Worm (Caenorhabditis elegans) whole organism, mixed stage, embryonic: ENCODE measurements around the gene ZK287.4.

ENCODE experiments used
- M03D4.4 ChIP-seq: sonication (generic microtip); optimal IDR thresholded peaks from 2 replicates; lab custom pipeline; 2017; ENCODE audit warnings: mild to moderate bottlenecking, missing genetic modification characterization, missing compliant biosample characterization
- bed-3 ChIP-seq: fragments of 200-800 bp; sonication (Bioruptor generic); optimal IDR thresholded peaks from 3 replicates; lab custom pipeline; 2018; ENCODE audit warnings: mild to moderate bottlenecking, missing genetic modification characterization, moderate library complexity, missing compliant biosample characterization
- blmp-1 ChIP-seq: fragments of 150-350 bp; optimal IDR thresholded peaks from 2 replicates; lab custom pipeline; 2014; ENCODE audit warnings: missing biosample characterization, missing genetic modification characterization
- ceh-43 ChIP-seq: fragments of 200-800 bp; sonication (Bioruptor generic); optimal IDR thresholded peaks from 2 replicates; lab custom pipeline; 2018; ENCODE audit warnings: mild to moderate bottlenecking, missing genetic modification characterization, moderate library complexity, missing compliant biosample characterization
- ceh-83 ChIP-seq: fragments of 200-800 bp; sonication (Bioruptor generic); optimal IDR thresholded peaks from 2 replicates; lab custom pipeline; 2018; ENCODE audit warnings: mild to moderate bottlenecking, missing genetic modification characterization, missing compliant biosample characterization
- cnd-1 ChIP-seq: fragments of 200-800 bp; sonication (Bioruptor generic); optimal IDR thresholded peaks from 2 replicates; lab custom pipeline; 2018; ENCODE audit warnings: mild to moderate bottlenecking, missing genetic modification characterization, missing compliant biosample characterization
- drap-1 ChIP-seq: fragments of 200-800 bp; sonication (Bioruptor generic); optimal IDR thresholded peaks from 3 replicates; lab custom pipeline; 2018; ENCODE audit warnings: mild to moderate bottlenecking, missing genetic modification characterization, missing compliant biosample characterization
- elt-1 ChIP-seq: sonication (generic microtip); optimal IDR thresholded peaks from 2 replicates; lab custom pipeline; 2017; ENCODE audit warnings: missing genetic modification characterization, mild to moderate bottlenecking, missing compliant biosample characterization, antibody characterized with exemption, moderate library complexity, borderline replicate concordance; ENCODE audit not compliant: insufficient read depth
- elt-3 ChIP-seq: fragments of 150-350 bp; optimal IDR thresholded peaks from 2 replicates; lab custom pipeline; 2014; ENCODE audit warnings: missing biosample characterization, missing genetic modification characterization
- flh-1 ChIP-seq: fragments of 200-800 bp; sonication (Bioruptor generic); optimal IDR thresholded peaks from 2 replicates; lab custom pipeline; 2018; ENCODE audit warnings: mild to moderate bottlenecking, missing genetic modification characterization, moderate library complexity, missing compliant biosample characterization
- ham-2 ChIP-seq: fragments of 200-800 bp; sonication (Bioruptor generic); optimal IDR thresholded peaks from 2 replicates; lab custom pipeline; 2018; ENCODE audit warnings: mild to moderate bottlenecking, missing genetic modification characterization, missing compliant biosample characterization
- hlh-1 ChIP-seq: fragments of 150-350 bp; optimal IDR thresholded peaks from 2 replicates; lab custom pipeline; 2014; ENCODE audit warnings: missing biosample characterization, missing genetic modification reagents, missing genetic modification characterization
- lin-13 ChIP-seq: fragments of 150-350 bp; optimal IDR thresholded peaks from 2 replicates; lab custom pipeline; 2014; ENCODE audit warnings: missing biosample characterization, missing genetic modification characterization
- lsy-2 ChIP-seq: fragments of 150-350 bp; optimal IDR thresholded peaks from 2 replicates; lab custom pipeline; 2014; ENCODE audit warnings: missing biosample characterization, missing genetic modification characterization
- mab-5 ChIP-seq: fragments of 150-350 bp; optimal IDR thresholded peaks from 2 replicates; lab custom pipeline; 2014; ENCODE audit warnings: missing biosample characterization, missing genetic modification characterization
- mep-1 ChIP-seq: fragments of 150-350 bp; optimal IDR thresholded peaks from 2 replicates; lab custom pipeline; 2017; ENCODE audit warnings: missing biosample characterization, missing genetic modification reagents, missing genetic modification characterization, inconsistent platforms
- mls-2 ChIP-seq: sonication (generic microtip); optimal IDR thresholded peaks from 2 replicates; lab custom pipeline; 2016; ENCODE audit warnings: mild to moderate bottlenecking, missing genetic modification characterization, moderate library complexity, missing compliant biosample characterization
- nhr-12 ChIP-seq: fragments of 150-350 bp; optimal IDR thresholded peaks from 2 replicates; lab custom pipeline; 2014; ENCODE audit warnings: missing biosample characterization, missing genetic modification characterization
- nhr-237 ChIP-seq: fragments of 150-350 bp; optimal IDR thresholded peaks from 2 replicates; lab custom pipeline; 2014; ENCODE audit warnings: missing biosample characterization, missing genetic modification characterization
- nhr-28 ChIP-seq: fragments of 150-350 bp; optimal IDR thresholded peaks from 2 replicates; lab custom pipeline; 2014; ENCODE audit warnings: missing biosample characterization, missing genetic modification characterization
- nhr-76 ChIP-seq: sonication (generic microtip); optimal IDR thresholded peaks from 2 replicates; lab custom pipeline; 2017; ENCODE audit warnings: missing biosample characterization, missing genetic modification characterization
- pha-4 ChIP-seq: fragments of 150-350 bp; optimal IDR thresholded peaks from 2 replicates; lab custom pipeline; 2018; ENCODE audit warnings: missing biosample characterization, missing genetic modification reagents, missing genetic modification characterization
- sem-2 ChIP-seq: fragments of 200-800 bp; sonication (Bioruptor generic); optimal IDR thresholded peaks from 2 replicates; lab custom pipeline; 2018; ENCODE audit warnings: mild to moderate bottlenecking, missing genetic modification characterization, missing compliant biosample characterization
- snpc-4 ChIP-seq: fragments of 150-350 bp; optimal IDR thresholded peaks from 2 replicates; lab custom pipeline; 2014; ENCODE audit warnings: missing biosample characterization, missing genetic modification characterization
- sptf-1 ChIP-seq: sonication (generic microtip); optimal IDR thresholded peaks from 2 replicates; lab custom pipeline; 2017; ENCODE audit warnings: mild to moderate bottlenecking, missing genetic modification characterization, moderate library complexity, missing compliant biosample characterization
- tbx-8 ChIP-seq: fragments of 200-800 bp; sonication (Bioruptor generic); optimal IDR thresholded peaks from 2 replicates; lab custom pipeline; 2018; ENCODE audit warnings: mild to moderate bottlenecking, missing genetic modification characterization, moderate library complexity, missing compliant biosample characterization
- unc-120 ChIP-seq: sonication (generic microtip); optimal IDR thresholded peaks from 2 replicates; lab custom pipeline; 2017; ENCODE audit warnings: missing genetic modification characterization, missing compliant biosample characterization; ENCODE audit not compliant: poor library complexity, severe bottlenecking
- unc-39 ChIP-seq: fragments of 150-350 bp; optimal IDR thresholded peaks from 2 replicates; lab custom pipeline; 2014; ENCODE audit warnings: missing biosample characterization, missing genetic modification characterization
- unc-62 ChIP-seq: fragments of 150-350 bp; optimal IDR thresholded peaks from 2 replicates; lab custom pipeline; 2014; ENCODE audit warnings: missing biosample characterization, missing genetic modification reagents, missing genetic modification characterization
- zip-8 ChIP-seq: fragments of 150-350 bp; optimal IDR thresholded peaks from 2 replicates; lab custom pipeline; 2014; ENCODE audit warnings: missing biosample characterization, missing genetic modification characterization
- ztf-11 ChIP-seq: fragments of 150-350 bp; optimal IDR thresholded peaks from 2 replicates; lab custom pipeline; 2014; ENCODE audit warnings: missing biosample characterization, missing genetic modification characterization

The ZK287.4 gene

DNA sequence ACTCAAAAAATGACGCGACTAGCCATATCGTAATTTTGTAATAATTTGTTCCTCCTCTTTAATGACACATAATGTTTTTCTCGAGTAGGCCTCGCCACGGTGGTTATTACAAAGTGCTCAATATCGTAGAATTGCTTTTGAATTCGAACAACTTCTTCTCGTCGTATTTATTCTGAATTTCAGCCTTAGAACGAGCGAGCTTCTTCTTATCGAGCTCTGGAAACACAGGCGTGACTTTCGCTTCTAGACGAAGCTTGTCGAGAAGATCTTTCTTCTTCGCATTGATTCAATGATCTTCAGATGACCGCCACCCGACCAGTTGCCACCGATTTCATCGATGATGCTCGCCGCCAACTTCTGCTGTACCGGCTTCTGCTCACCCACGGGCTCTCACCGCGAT lies 34.2 kb downstream of the ZK287.4 start, which contains the start of gene T06E4.21:
Gene T06E4.21 (plus strand): TSS at position 301 of the 400 bp plus-strand sequence.
- no peak for TF ChIP-seq flh-1 (GFP tag; lab: Kevin White, UChicago)
- TF ChIP-seq ham-2 (GFP tag; lab: Kevin White, UChicago): no peak
- TF ChIP-seq drap-1 (GFP tag; lab: Kevin White, UChicago): no peak
- TF ChIP-seq bed-3 (GFP tag; lab: Kevin White, UChicago): no peak
- TF ChIP-seq sem-2 (GFP tag; lab: Kevin White, UChicago): no peak
- no peak for TF ChIP-seq ceh-83
- no peak for TF ChIP-seq hlh-1 (tag; lab: Kevin White, UChicago)
- TF ChIP-seq unc-39 (tag; lab: Kevin White, UChicago): no peak
- no peak for TF ChIP-seq mls-2
- no peak for TF ChIP-seq elt-3 (tag; lab: Kevin White, UChicago)
- no peak for TF ChIP-seq tbx-8
- TF ChIP-seq pha-4: no peak
- no peak for TF ChIP-seq ztf-11 (tag; lab: Kevin White, UChicago)
- no peak for TF ChIP-seq ceh-43 (GFP tag; lab: Kevin White, UChicago)
- no peak for TF ChIP-seq lsy-2
- no peak for TF ChIP-seq nhr-237 (tag; lab: Kevin White, UChicago)
- TF ChIP-seq snpc-4 (tag; lab: Kevin White, UChicago): no peak
- TF ChIP-seq mab-5 (tag; lab: Kevin White, UChicago): no peak

DNA sequence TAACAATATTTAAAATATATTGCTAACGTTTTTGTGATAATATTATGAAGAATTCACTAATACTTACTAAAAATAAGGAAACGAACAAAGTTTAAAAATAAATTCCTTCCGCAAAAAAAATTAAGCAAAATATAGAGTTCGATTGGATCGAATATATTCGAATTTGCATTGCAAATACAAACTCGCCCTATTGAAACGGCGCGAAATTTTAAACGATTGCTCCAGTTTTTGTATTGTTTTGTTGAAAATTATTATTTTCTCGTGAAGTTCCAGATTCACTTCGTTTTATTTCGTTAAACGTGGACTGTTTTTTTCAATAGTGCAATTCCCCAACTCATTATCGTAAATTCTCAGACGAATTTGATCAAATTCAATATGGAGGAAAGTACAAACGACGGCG lies 40.0 kb downstream of the ZK287.4 start, which contains the start of the genes atl-1 and hcp-2:
Gene atl-1 (minus strand): TSS at position 89 of the 400 bp plus-strand sequence.
Gene hcp-2 (plus strand): TSS at position 353 of the 400 bp plus-strand sequence.
- TF ChIP-seq nhr-76 (tag; lab: Kevin White, UChicago): no peak

- TF ChIP-seq elt-3 (tag; lab: Kevin White, UChicago) (no peak), snpc-4 (tag; lab: Kevin White, UChicago) (no peak), blmp-1 (tag; lab: Kevin White, UChicago) (no peak), nhr-76 (tag; lab: Kevin White, UChicago) (no peak), nhr-12 (no peak), ceh-43 (GFP tag; lab: Kevin White, UChicago) (no peak), lsy-2 (no peak), unc-120 (no peak), drap-1 (GFP tag; lab: Kevin White, UChicago) (no peak), M03D4.4 (tag; lab: Kevin White, UChicago) (no peak), unc-39 (tag; lab: Kevin White, UChicago) (no peak), nhr-28 (tag; lab: Kevin White, UChicago) (no peak), nhr-237 (tag; lab: Kevin White, UChicago) (no peak), sem-2 (GFP tag; lab: Kevin White, UChicago) (no peak), mep-1 (tag; lab: Kevin White, UChicago) (no peak), bed-3 (GFP tag; lab: Kevin White, UChicago) (no peak), cnd-1 (no peak), unc-62 (no peak)
Measured at ce11 chrV:9633313-9633712, 52.1 kb downstream of the ZK287.4 start, which contains the start of gene col-147. TSS of gene col-147 (minus strand) at chrV:9633338.

ce11 chrV:9632348-9632747 lies 53.1 kb downstream of the ZK287.4 start:
- TF ChIP-seq ceh-83 (no peak), ztf-11 (tag; lab: Kevin White, UChicago) (no peak), sem-2 (GFP tag; lab: Kevin White, UChicago) (no peak), ceh-43 (GFP tag; lab: Kevin White, UChicago) (no peak), sptf-1 (tag; lab: Kevin White, UChicago) (no peak), unc-39 (tag; lab: Kevin White, UChicago) (no peak), tbx-8 (no peak), zip-8 (tag; lab: Kevin White, UChicago) (no peak), ham-2 (GFP tag; lab: Kevin White, UChicago) (no peak), elt-3 (tag; lab: Kevin White, UChicago) (no peak), elt-1 (no peak), mab-5 (tag; lab: Kevin White, UChicago) (no peak), blmp-1 (tag; lab: Kevin White, UChicago) (no peak), nhr-237 (tag; lab: Kevin White, UChicago) (no peak), mls-2 (no peak), lsy-2 (no peak), bed-3 (GFP tag; lab: Kevin White, UChicago) (no peak), lin-13 (tag; lab: Kevin White, UChicago) (no peak)

ce11 chrV:9630944-9631343 lies 54.5 kb downstream of the ZK287.4 start, which contains the start of gene T06E4.5:
TSS of gene T06E4.5 (plus strand) at chrV:9631244.
- no peak for TF ChIP-seq flh-1 (GFP tag; lab: Kevin White, UChicago)
- no peak for TF ChIP-seq elt-3 (tag; lab: Kevin White, UChicago)
- TF ChIP-seq cnd-1: no peak
